Fruit fly (Drosophila melanogaster): ENCODE measurements around the gene temp.

The temp gene

dm6 chrX:2304514-2305235, 42.4 kb upstream of the temp start:
- TF ChIP-seq fru (GFP tag; optimal IDR thresholded peaks at IDR 0.05) (no peak), woc (GFP tag; optimal IDR thresholded peaks at IDR 0.05) (no peak), rgr (GFP tag; optimal IDR thresholded peaks at IDR 0.05) (no peak), foxo (GFP tag; optimal IDR thresholded peaks at IDR 0.05) (no peak), pan (optimal IDR thresholded peaks at IDR 0.05) (no peak), Jra (GFP tag; optimal IDR thresholded peaks at IDR 0.05) (no peak)

dm6 chrX:2303771-2304513, 41.6 kb upstream of the temp start:
- TF ChIP-seq ey (GFP tag; optimal IDR thresholded peaks at IDR 0.05) = peak; percentile 90
- TF ChIP-seq HLH106 (tag; optimal IDR thresholded peaks at IDR 0.05) = peak; percentile 83
- TF ChIP-seq CG9705 (GFP tag; optimal IDR thresholded peaks at IDR 0.05) = peak; percentile 65
- TF ChIP-seq Vsx2 (GFP tag; optimal IDR thresholded peaks at IDR 0.05; ENCODE audit: partially characterized antibody) = no peak
- peak; percentile 83 for TF ChIP-seq OdsH (GFP tag; optimal IDR thresholded peaks at IDR 0.05)
- TF ChIP-seq jim (GFP tag; optimal IDR thresholded peaks at IDR 0.05) = no peak
- TF ChIP-seq tai (GFP tag; optimal IDR thresholded peaks at IDR 0.05) = peak; percentile 41
- TF ChIP-seq psq (GFP tag; optimal IDR thresholded peaks at IDR 0.05) = peak; percentile 88
- TF ChIP-seq Dif (GFP tag; optimal IDR thresholded peaks at IDR 0.05; ENCODE audit: partially characterized antibody) = peak; percentile 62
- TF ChIP-seq dmrt93B (GFP tag; optimal IDR thresholded peaks at IDR 0.05) = peak; percentile 68
- peak; percentile 14 for TF ChIP-seq brk (GFP tag; optimal IDR thresholded peaks at IDR 0.05)
- peak; percentile 80 for TF ChIP-seq Jra (GFP tag; optimal IDR thresholded peaks at IDR 0.05)
- peak; percentile 29 to 65 for TF ChIP-seq dl (GFP tag; optimal IDR thresholded peaks at IDR 0.05; ENCODE audit: insufficient read depth in 1 of 2, partially characterized antibody in 2 of 2)
- no peak for TF ChIP-seq Myc (optimal IDR thresholded peaks at IDR 0.05)
- peak; percentile 88 for TF ChIP-seq Sp1 (GFP tag; optimal IDR thresholded peaks at IDR 0.05)
- no peak for TF ChIP-seq Abd-B (GFP tag; optimal IDR thresholded peaks at IDR 0.05)
- TF ChIP-seq Hnf4 (GFP tag; optimal IDR thresholded peaks at IDR 0.05) = peak; percentile 76
- TF ChIP-seq rgr (GFP tag; optimal IDR thresholded peaks at IDR 0.05) = peak; percentile 88
- peak; percentile 79 to 84 for TF ChIP-seq foxo (GFP tag; optimal IDR thresholded peaks at IDR 0.05)
- no peak for TF ChIP-seq Mio (GFP tag; optimal IDR thresholded peaks at IDR 0.05)
- TF ChIP-seq woc (GFP tag; optimal IDR thresholded peaks at IDR 0.05) = peak; percentile 96
- no peak for TF ChIP-seq Hr78 (GFP tag; optimal IDR thresholded peaks at IDR 0.05)
- peak; percentile 86 for TF ChIP-seq sv (GFP tag; optimal IDR thresholded peaks at IDR 0.05)
- peak; percentile 92 for TF ChIP-seq fru (GFP tag; optimal IDR thresholded peaks at IDR 0.05)
- TF ChIP-seq Rel (GFP tag; optimal IDR thresholded peaks at IDR 0.05) = no peak
- peak; percentile 52 for TF ChIP-seq Rel (tag; optimal IDR thresholded peaks at IDR 0.05)
- TF ChIP-seq pan (optimal IDR thresholded peaks at IDR 0.05) = no peak
- TF ChIP-seq N (GFP tag; optimal IDR thresholded peaks at IDR 0.05) = no peak
- TF ChIP-seq dsf (GFP tag; optimal IDR thresholded peaks at IDR 0.05; ENCODE audit: borderline replicate concordance) = no peak
- no peak for TF ChIP-seq GATAd (GFP tag; optimal IDR thresholded peaks at IDR 0.05)
- peak; percentile 90 for TF ChIP-seq br (GFP tag; optimal IDR thresholded peaks at IDR 0.05)
- no peak for TF ChIP-seq lola (GFP tag; optimal IDR thresholded peaks at IDR 0.05)
- no peak for TF ChIP-seq Hr83 (GFP tag; optimal IDR thresholded peaks at IDR 0.05; ENCODE audit: poor library complexity, severe bottlenecking)
- TF ChIP-seq h (GFP tag; optimal IDR thresholded peaks at IDR 0.05) = peak; percentile 94
- no peak for TF ChIP-seq usp (GFP tag; optimal IDR thresholded peaks at IDR 0.05)
- no peak for TF ChIP-seq CrebA (GFP tag; optimal IDR thresholded peaks at IDR 0.05; ENCODE audit: borderline replicate concordance)
- TF ChIP-seq CG32264 (GFP tag; optimal IDR thresholded peaks at IDR 0.05) = peak; percentile 71
- peak; percentile 47 for TF ChIP-seq sage (GFP tag; optimal IDR thresholded peaks at IDR 0.05)
- TF ChIP-seq Dfd (GFP tag; optimal IDR thresholded peaks at IDR 0.05) = no peak

Data from whole organism, wandering third instar larva.